Fruit fly (Drosophila melanogaster) whole organism, embryonic: ENCODE results near the gene Taf10.

Experiments
- Aef1 ChIP-seq: fragments of 200-800 bp; sonication (Bioruptor generic); IDR thresholded peaks from 3 replicates; pipeline ENCODE4 v1.3.6; 2022; ENCODE audit warnings: missing biosample characterization, missing genetic modification characterization
- Blimp-1 ChIP-seq: fragments of 200-800 bp; sonication (Bioruptor generic); optimal IDR thresholded peaks from 3 replicates; lab custom pipeline; 2018; ENCODE audit warnings: missing biosample characterization, missing genetic modification characterization, mild to moderate bottlenecking, moderate library complexity, missing genetic modification reagents
- CG11093 ChIP-seq: fragments of 200-800 bp; sonication (Bioruptor generic); IDR thresholded peaks from 3 replicates; pipeline ENCODE4 v1.3.6; 2022; ENCODE audit warnings: missing biosample characterization, missing genetic modification characterization
- CG12299 ChIP-seq: fragments of 200-800 bp; sonication (Bioruptor generic); optimal IDR thresholded peaks from 2 replicates; lab custom pipeline; 2018; ENCODE audit warnings: missing biosample characterization, mild to moderate bottlenecking, missing genetic modification characterization
- CG13123 ChIP-seq: fragments of 200-800 bp; sonication (Bioruptor generic); optimal IDR thresholded peaks from 2 replicates; lab custom pipeline; 2016; ENCODE audit warnings: missing biosample characterization, missing genetic modification characterization
- CG13775 ChIP-seq: fragments of 200-800 bp; sonication (Bioruptor generic); optimal IDR thresholded peaks from 3 replicates; lab custom pipeline; 2017; ENCODE audit warnings: missing biosample characterization, mild to moderate bottlenecking, missing genetic modification characterization
- CG15514 ChIP-seq: fragments of 200-800 bp; sonication (Bioruptor generic); optimal IDR thresholded peaks from 3 replicates; lab custom pipeline; 2017; ENCODE audit warnings: missing biosample characterization, missing genetic modification characterization, mild to moderate bottlenecking, moderate library complexity, missing genetic modification reagents
- CG1603 ChIP-seq: fragments of 200-800 bp; sonication (Bioruptor generic); optimal IDR thresholded peaks from 2 replicates; lab custom pipeline; 2019; ENCODE audit warnings: missing biosample characterization, mild to moderate bottlenecking, missing genetic modification characterization, moderate library complexity
- CG1647 ChIP-seq: fragments of 200-800 bp; sonication (Bioruptor generic); optimal IDR thresholded peaks from 3 replicates; lab custom pipeline; 2016; ENCODE audit warnings: missing biosample characterization, missing genetic modification characterization
- CG16863 ChIP-seq: fragments of 200-800 bp; sonication (Bioruptor generic); optimal IDR thresholded peaks from 3 replicates; lab custom pipeline; 2016; ENCODE audit warnings: missing biosample characterization, missing genetic modification characterization
- CG17568 ChIP-seq: fragments of 200-800 bp; sonication (Bioruptor generic); optimal IDR thresholded peaks from 2 replicates; lab custom pipeline; 2018; ENCODE audit warnings: missing biosample characterization, mild to moderate bottlenecking, missing genetic modification characterization, moderate library complexity
- CG17612 ChIP-seq: fragments of 200-800 bp; sonication (Bioruptor generic); IDR thresholded peaks from 2 replicates; pipeline ENCODE4 v1.3.6; 2022; ENCODE audit warnings: missing biosample characterization, missing genetic modification characterization
- CG18262 ChIP-seq: fragments of 200-800 bp; optimal IDR thresholded peaks from 3 replicates; lab custom pipeline; 2019; ENCODE audit warnings: missing biosample characterization, mild to moderate bottlenecking, missing genetic modification characterization, moderate library complexity
- CG2889 ChIP-seq: fragments of 200-800 bp; sonication (Bioruptor generic); IDR thresholded peaks from 3 replicates; pipeline ENCODE4 v1.3.6; 2022; ENCODE audit warnings: missing biosample characterization, missing genetic modification characterization
- CG3163 ChIP-seq: fragments of 200-800 bp; sonication (Bioruptor generic); optimal IDR thresholded peaks from 3 replicates; lab custom pipeline; 2016; ENCODE audit warnings: missing biosample characterization, missing genetic modification characterization
- CG3847 ChIP-seq: fragments of 200-800 bp; sonication (Bioruptor generic); IDR thresholded peaks from 2 replicates; pipeline ENCODE4 v1.3.6; 2022; ENCODE audit warnings: missing biosample characterization, missing genetic modification characterization
- CG4328 ChIP-seq: fragments of 200-800 bp; sonication (Bioruptor generic); optimal IDR thresholded peaks from 3 replicates; lab custom pipeline; 2017; ENCODE audit warnings: missing biosample characterization, missing genetic modification reagents, missing genetic modification characterization
- CG43689 ChIP-seq: fragments of 200-800 bp; sonication (Bioruptor generic); IDR thresholded peaks from 2 replicates; pipeline ENCODE4 v1.3.6; 2022; ENCODE audit warnings: missing biosample characterization, missing genetic modification characterization
- CG6272 ChIP-seq: fragments of 200-800 bp; sonication (Bioruptor generic); IDR thresholded peaks from 2 replicates; pipeline ENCODE4 v1.3.6; 2022; ENCODE audit warnings: missing biosample characterization, missing genetic modification characterization
- CG7357 ChIP-seq: fragments of 200-800 bp; sonication (Bioruptor generic); IDR thresholded peaks from 3 replicates; pipeline ENCODE4 v1.3.6; 2022; ENCODE audit warnings: missing biosample characterization, missing genetic modification characterization
- CG7963 ChIP-seq: fragments of 200-800 bp; sonication (Bioruptor generic); IDR thresholded peaks from 3 replicates; pipeline ENCODE4 v1.3.6; 2022; ENCODE audit warnings: missing biosample characterization, missing genetic modification characterization; ENCODE audit not compliant: partially characterized antibody
- CG8290 ChIP-seq, 3 experiments: fragments of 200-800 bp; sonication (Bioruptor generic); optimal IDR thresholded peaks; 2 replicates each; lab custom pipeline; 2016 to 2019; ENCODE audit warnings: missing biosample characterization in 3 of 3, missing genetic modification characterization in 3 of 3, mild to moderate bottlenecking in 2 of 3, moderate library complexity in 1 of 3
- CG8924 ChIP-seq: fragments of 200-800 bp; optimal IDR thresholded peaks from 3 replicates; lab custom pipeline; 2019; ENCODE audit warnings: missing biosample characterization, mild to moderate bottlenecking, missing genetic modification characterization, moderate library complexity
- CTCF ChIP-seq: fragments of 200-800 bp; sonication (Bioruptor generic); optimal IDR thresholded peaks from 2 replicates; lab custom pipeline; 2017; ENCODE audit warnings: missing biosample characterization, mild to moderate bottlenecking, missing genetic modification characterization, moderate library complexity
- Dp ChIP-seq: fragments of 200-800 bp; sonication (Bioruptor generic); optimal IDR thresholded peaks from 2 replicates; lab custom pipeline; 2018; ENCODE audit warnings: missing biosample characterization, mild to moderate bottlenecking, missing genetic modification characterization, moderate library complexity
- Drgx ChIP-seq: fragments of 200-800 bp; sonication (Bioruptor generic); IDR thresholded peaks from 2 replicates; pipeline ENCODE4 v1.3.6; 2022; ENCODE audit warnings: missing biosample characterization, missing genetic modification characterization
- E2f1 ChIP-seq: fragments of 200-800 bp; sonication (Bioruptor generic); IDR thresholded peaks from 2 replicates; pipeline ENCODE4 v1.3.6; 2022; ENCODE audit warnings: missing biosample characterization, missing genetic modification characterization
- Elba2 ChIP-seq: fragments of 200-800 bp; sonication (Bioruptor generic); optimal IDR thresholded peaks from 3 replicates; lab custom pipeline; 2016; ENCODE audit warnings: missing biosample characterization, missing genetic modification characterization
- Gug ChIP-seq: fragments of 200-800 bp; sonication (Bioruptor generic); IDR thresholded peaks from 4 replicates; pipeline ENCODE4 v1.3.6; 2022; ENCODE audit warnings: missing biosample characterization, missing genetic modification characterization
- HLH54F ChIP-seq: fragments of 200-800 bp; sonication (Bioruptor generic); optimal IDR thresholded peaks from 3 replicates; lab custom pipeline; 2016; ENCODE audit warnings: missing biosample characterization, missing genetic modification characterization
- Myb ChIP-seq: fragments of 200-800 bp; sonication (Bioruptor generic); optimal IDR thresholded peaks from 2 replicates; lab custom pipeline; 2016; ENCODE audit warnings: missing biosample characterization, missing genetic modification characterization
- Nf-YA ChIP-seq: fragments of 200-800 bp; sonication (Bioruptor generic); IDR thresholded peaks from 2 replicates; pipeline ENCODE4 v1.3.6; 2022; ENCODE audit warnings: missing biosample characterization, missing genetic modification characterization
- PHDP ChIP-seq: fragments of 200-800 bp; sonication (Bioruptor generic); optimal IDR thresholded peaks from 3 replicates; lab custom pipeline; 2018; ENCODE audit warnings: missing biosample characterization, mild to moderate bottlenecking, missing genetic modification characterization, moderate library complexity
- Rfx ChIP-seq: fragments of 200-800 bp; sonication (Bioruptor generic); IDR thresholded peaks from 2 replicates; pipeline ENCODE4 v1.3.6; 2022; ENCODE audit warnings: missing biosample characterization, missing genetic modification characterization
- Sry-δ ChIP-seq: fragments of 200-800 bp; sonication (Bioruptor generic); optimal IDR thresholded peaks from 2 replicates; lab custom pipeline; 2016; ENCODE audit warnings: missing biosample characterization, missing genetic modification characterization
- ato ChIP-seq: fragments of 200-800 bp; sonication (Bioruptor generic); IDR thresholded peaks from 2 replicates; pipeline ENCODE4 v1.3.6; 2022; ENCODE audit warnings: missing biosample characterization, missing genetic modification characterization; ENCODE audit not compliant: partially characterized antibody
- corto ChIP-seq: fragments of 200-800 bp; sonication (Bioruptor generic); optimal IDR thresholded peaks from 2 replicates; lab custom pipeline; 2016; ENCODE audit warnings: missing biosample characterization, mild to moderate bottlenecking, missing genetic modification characterization, moderate library complexity
- hkb ChIP-seq, 2 experiments: fragments of 200-800 bp in 1 of 2; fragments of >200 bp in 1 of 2; sonication (Bioruptor generic) in 1 of 2; IDR thresholded peaks in 1 of 2; optimal IDR thresholded peaks in 1 of 2; 2 replicates each; pipeline versions ENCODE4 v1.3.6 to Lab custom; 2017 to 2022; ENCODE audit warnings: missing biosample characterization in 1 of 2, missing genetic modification characterization in 1 of 2
- kah ChIP-seq: fragments of 200-800 bp; sonication (Bioruptor generic); optimal IDR thresholded peaks from 2 replicates; lab custom pipeline; 2018; ENCODE audit warnings: missing biosample characterization, mild to moderate bottlenecking, missing genetic modification characterization
- klu ChIP-seq: fragments of 200-800 bp; sonication (Bioruptor generic); IDR thresholded peaks from 2 replicates; pipeline ENCODE4 v1.3.6; 2022; ENCODE audit warnings: missing biosample characterization, missing genetic modification characterization
- nmo ChIP-seq: fragments of 200-800 bp; sonication (Bioruptor generic); optimal IDR thresholded peaks from 2 replicates; lab custom pipeline; 2018; ENCODE audit warnings: missing biosample characterization, mild to moderate bottlenecking, missing genetic modification characterization, moderate library complexity
- oc ChIP-seq: fragments of 200-800 bp; sonication (Bioruptor generic); optimal IDR thresholded peaks from 2 replicates; lab custom pipeline; 2018; ENCODE audit warnings: missing biosample characterization, mild to moderate bottlenecking, missing genetic modification characterization, moderate library complexity
- p53 ChIP-seq: fragments of 200-800 bp; sonication (Bioruptor generic); optimal IDR thresholded peaks from 2 replicates; lab custom pipeline; 2016; ENCODE audit warnings: missing biosample characterization, missing genetic modification characterization
- sens-2 ChIP-seq: fragments of 200-800 bp; sonication (Bioruptor generic); IDR thresholded peaks from 2 replicates; pipeline ENCODE4 v1.3.6; 2022; ENCODE audit warnings: missing biosample characterization, missing genetic modification characterization
- slou ChIP-seq: fragments of 200-800 bp; sonication (Bioruptor generic); optimal IDR thresholded peaks from 3 replicates; lab custom pipeline; 2016; ENCODE audit warnings: missing biosample characterization, missing genetic modification characterization
- so ChIP-seq: fragments of 200-800 bp; sonication (Bioruptor generic); IDR thresholded peaks from 3 replicates; pipeline ENCODE4 v1.3.6; 2022; ENCODE audit warnings: missing biosample characterization, missing genetic modification characterization
- tap ChIP-seq: fragments of 200-800 bp; optimal IDR thresholded peaks from 3 replicates; lab custom pipeline; 2019; ENCODE audit warnings: missing biosample characterization, mild to moderate bottlenecking, missing genetic modification characterization, moderate library complexity
- tx ChIP-seq: fragments of 200-800 bp; sonication (Bioruptor generic); optimal IDR thresholded peaks from 2 replicates; lab custom pipeline; 2016; ENCODE audit warnings: missing biosample characterization, missing genetic modification characterization
- vnd ChIP-seq: fragments of 200-800 bp; sonication (Bioruptor generic); IDR thresholded peaks from 3 replicates; pipeline ENCODE4 v1.3.6; 2022; ENCODE audit warnings: missing biosample characterization, missing genetic modification characterization; ENCODE audit not compliant: partially characterized antibody
- zf30C ChIP-seq: fragments of 200-800 bp; sonication (Bioruptor generic); optimal IDR thresholded peaks from 3 replicates; lab custom pipeline; 2018; ENCODE audit warnings: missing biosample characterization, mild to moderate bottlenecking, missing genetic modification characterization

Taf10 gene

DNA sequence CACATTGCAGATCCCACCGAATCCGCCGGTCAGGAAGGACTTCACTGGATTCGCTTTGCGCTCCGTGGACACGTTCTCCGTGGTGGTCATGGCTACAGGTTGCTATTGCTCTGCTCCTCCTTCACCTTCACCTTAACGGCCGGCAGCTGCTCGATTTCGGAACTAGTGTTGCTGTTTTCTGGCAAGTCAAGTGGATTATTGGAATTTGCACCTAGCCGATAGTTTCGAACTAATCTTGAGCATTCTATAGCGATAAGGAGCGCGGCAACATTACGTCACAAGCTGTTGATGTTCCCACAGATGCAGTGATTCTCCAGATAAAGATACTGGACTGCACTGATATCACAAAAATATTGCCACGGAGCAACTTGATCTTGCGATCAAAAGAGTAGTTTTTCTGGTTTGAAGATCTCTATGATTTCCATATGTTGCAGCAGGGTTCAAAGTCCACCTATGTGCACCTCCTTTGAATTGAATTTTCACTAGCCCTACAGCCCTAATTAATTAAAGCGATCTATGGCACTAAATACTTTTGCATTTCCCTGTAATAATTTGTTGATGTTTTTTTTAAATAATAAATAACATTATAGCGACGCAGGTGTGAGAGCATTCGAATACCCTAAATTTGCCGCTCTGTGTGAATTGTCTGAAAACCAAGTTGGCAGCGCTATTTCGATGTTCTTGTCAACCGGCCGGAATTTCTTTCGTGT lies 1.9 kb downstream of the Taf10 start, which contains the start of the genes colt and HINT1 (continued):
- TF ChIP-seq tap (tag; lab: Kevin White, UChicago) (peak; percentile 15), nmo (GFP tag; lab: Kevin White, UChicago) (peak; percentile 58), Drgx (peak; percentile 75), oc (tag; lab: Kevin White, UChicago) (no peak), HLH54F (no peak), Gug (no peak), CG13775 (GFP tag; lab: Kevin White, UChicago) (no peak), kah (peak; percentile 23), CTCF (GFP tag; lab: Kevin White, UChicago) (peak; percentile 54), CG15514 (GFP tag; lab: Kevin White, UChicago) (peak; percentile 94), vnd (GFP tag; lab: Robert Waterston, UW) (no peak), zf30C (GFP tag; lab: Kevin White, UChicago) (peak; percentile 6), Dp (GFP tag; lab: Kevin White, UChicago) (peak; percentile 41), CG18262 (tag; lab: Kevin White, UChicago) (peak; percentile 1), CG12299 (tag; lab: Kevin White, UChicago) (no peak), slou (GFP tag; lab: Kevin White, UChicago) (no peak), CG7963 (GFP tag; lab: Robert Waterston, UW) (no peak), Blimp-1 (GFP tag; lab: Kevin White, UChicago) (no peak), CG13123 (GFP tag; lab: Kevin White, UChicago) (no peak), CG3163 (no peak), CG1603 (tag; lab: Kevin White, UChicago) (peak; percentile 66), Rfx (GFP tag; lab: Robert Waterston, UW) (peak; percentile 37; the same call in 1 of the 2 replicates), CG17568 (GFP tag; lab: Kevin White, UChicago) (no peak), CG11093 (GFP tag; lab: Robert Waterston, UW) (no peak), Elba2 (no peak), CG17612 (GFP tag; lab: Robert Waterston, UW) (no peak), tx (GFP tag; lab: Kevin White, UChicago) (no peak), CG43689 (GFP tag; lab: Robert Waterston, UW) (no peak), CG7357 (GFP tag; lab: Robert Waterston, UW) (no peak), klu (GFP tag; lab: Robert Waterston, UW) (no peak), Sry-δ (GFP tag; lab: Kevin White, UChicago) (peak; percentile 41), CG2889 (no peak), Aef1 (GFP tag; lab: Robert Waterston, UW) (no peak), CG1647 (GFP tag; lab: Kevin White, UChicago) (no peak), CG4328 (no peak), CG8924 (tag; lab: Kevin White, UChicago) (peak; percentile 75), p53 (no peak), PHDP (tag; lab: Kevin White, UChicago) (peak; percentile 17), CG16863 (GFP tag; lab: Kevin White, UChicago) (no peak), CG3847 (GFP tag; lab: Robert Waterston, UW) (peak; percentile 84), Myb (GFP tag; lab: Kevin White, UChicago) (peak; percentile 28), hkb (optimal IDR thresholded peaks at IDR 0.05; lab: Kevin White, UChicago) (no peak), hkb (GFP tag; IDR thresholded peaks at IDR 0.05; lab: Robert Waterston, UW) (no peak), corto (GFP tag; lab: Kevin White, UChicago) (no peak), Nf-YA (no peak), so (GFP tag; lab: Robert Waterston, UW) (no peak), CG6272 (GFP tag; lab: Robert Waterston, UW) (no peak), CG8290 (GFP tag; optimal IDR thresholded peaks at IDR 0.05; lab: Kevin White, UChicago) (no peak), CG8290 (tag; optimal IDR thresholded peaks at IDR 0.05; lab: Kevin White, UChicago) (peak in 1 of 2 experiments; percentile 18), ato (GFP tag; lab: Robert Waterston, UW) (no peak), sens-2 (no peak), E2f1 (GFP tag; lab: Robert Waterston, UW) (no peak)
